Worm (Caenorhabditis elegans) whole organism, L1 larva: Measurements from ENCODE around the gene dct-8.

Experiments used
- C04F5.9 ChIP-seq: sonication (generic microtip); optimal IDR thresholded peaks from 2 replicates; lab custom pipeline; 2016; ENCODE audit warnings: missing genetic modification characterization, missing compliant biosample characterization
- C16A3.4 ChIP-seq: fragments of 150-350 bp; optimal IDR thresholded peaks from 2 replicates; lab custom pipeline; 2014; ENCODE audit warnings: missing biosample characterization, missing genetic modification characterization
- Y116A8C.19 ChIP-seq: sonication (generic microtip); optimal IDR thresholded peaks from 2 replicates; lab custom pipeline; 2016; ENCODE audit warnings: missing compliant biosample characterization, missing genetic modification characterization, borderline replicate concordance
- alr-1 ChIP-seq: fragments of 200-800 bp; sonication (Bioruptor generic); optimal IDR thresholded peaks from 2 replicates; lab custom pipeline; 2018; ENCODE audit warnings: borderline replicate concordance, mild to moderate bottlenecking, missing genetic modification characterization, missing compliant biosample characterization
- aly-2 ChIP-seq: fragments of 150-350 bp; optimal IDR thresholded peaks from 2 replicates; lab custom pipeline; 2014; ENCODE audit warnings: missing biosample characterization, missing genetic modification characterization
- ama-1 ChIP-seq: fragments of 150-350 bp; optimal IDR thresholded peaks from 2 replicates; lab custom pipeline; 2014
- blmp-1 ChIP-seq: fragments of 150-350 bp; optimal IDR thresholded peaks from 2 replicates; lab custom pipeline; 2014; ENCODE audit warnings: missing biosample characterization, missing genetic modification characterization
- ces-1 ChIP-seq: fragments of 150-350 bp; optimal IDR thresholded peaks from 2 replicates; lab custom pipeline; 2014; ENCODE audit warnings: missing biosample characterization, missing genetic modification reagents, missing genetic modification characterization
- dpl-1 ChIP-seq, 3 experiments: fragments of 150-350 bp in 2 of 3; sonication (generic microtip) in 1 of 3; optimal IDR thresholded peaks; 2 replicates each; lab custom pipeline; 2014 to 2017; ENCODE audit warnings: missing biosample characterization in 3 of 3, missing genetic modification characterization in 3 of 3, missing genetic modification reagents in 3 of 3
- dsc-1 ChIP-seq: sonication (generic microtip); optimal IDR thresholded peaks from 2 replicates; lab custom pipeline; 2016; ENCODE audit warnings: mild to moderate bottlenecking, missing genetic modification characterization, missing compliant biosample characterization
- efl-1 ChIP-seq, 4 experiments: fragments of 150-350 bp; optimal IDR thresholded peaks in 3 of 4; peaks in 1 of 4; 1 replicate in 1 of 4; 2 replicates in 3 of 4; lab custom pipeline; 2014; ENCODE audit warnings: missing biosample characterization in 2 of 4, missing genetic modification characterization in 2 of 4, missing genetic modification reagents in 2 of 4
- efl-3 ChIP-seq: fragments of 200-800 bp; sonication (Bioruptor generic); optimal IDR thresholded peaks from 2 replicates; lab custom pipeline; 2018; ENCODE audit warnings: mild to moderate bottlenecking, missing genetic modification characterization, missing compliant biosample characterization
- elt-2 ChIP-seq: sonication (generic microtip); optimal IDR thresholded peaks from 2 replicates; lab custom pipeline; 2016; ENCODE audit warnings: missing genetic modification characterization, mild to moderate bottlenecking, inconsistent platforms, missing compliant biosample characterization, missing genetic modification reagents
- elt-3 ChIP-seq, 6 experiments: fragments of 150-350 bp in 1 of 6; sonication (generic microtip); optimal IDR thresholded peaks; 2 replicates each; lab custom pipeline; 2017 to 2018; ENCODE audit warnings: missing biosample characterization in 6 of 6, missing genetic modification characterization in 6 of 6, inconsistent platforms in 1 of 6
- ets-5 ChIP-seq: fragments of 200-800 bp; sonication (Bioruptor generic); IDR thresholded peaks from 2 replicates; pipeline ENCODE4 v1.3.6; 2022; ENCODE audit warnings: missing genetic modification characterization, missing compliant biosample characterization
- fkh-8 ChIP-seq: sonication (generic microtip); optimal IDR thresholded peaks from 2 replicates; lab custom pipeline; 2016; ENCODE audit warnings: mild to moderate bottlenecking, missing genetic modification characterization, missing compliant biosample characterization
- fos-1 ChIP-seq: fragments of 150-350 bp; optimal IDR thresholded peaks from 2 replicates; lab custom pipeline; 2014; ENCODE audit warnings: missing biosample characterization, missing genetic modification characterization
- grh-1 ChIP-seq: fragments of 200-800 bp; sonication (Bioruptor generic); IDR thresholded peaks from 2 replicates; pipeline ENCODE4 v1.3.6; 2022; ENCODE audit warnings: missing genetic modification reagents, missing genetic modification characterization, missing compliant biosample characterization
- hlh-4 ChIP-seq: sonication (generic microtip); optimal IDR thresholded peaks from 2 replicates; lab custom pipeline; 2016; ENCODE audit warnings: mild to moderate bottlenecking, missing genetic modification characterization, missing compliant biosample characterization
- hpl-2 ChIP-seq: fragments of 150-350 bp; optimal IDR thresholded peaks from 2 replicates; lab custom pipeline; 2014; ENCODE audit warnings: missing biosample characterization, missing genetic modification reagents, missing genetic modification characterization
- irx-1 ChIP-seq: sonication (generic microtip); optimal IDR thresholded peaks from 2 replicates; lab custom pipeline; 2016; ENCODE audit warnings: missing genetic modification characterization, missing compliant biosample characterization
- isw-1 ChIP-seq: fragments of 200-800 bp; sonication (Bioruptor generic); IDR thresholded peaks from 2 replicates; pipeline ENCODE4 v1.3.6; 2022; ENCODE audit warnings: missing genetic modification characterization, missing compliant biosample characterization
- jun-1 ChIP-seq: fragments of 150-350 bp; optimal IDR thresholded peaks from 2 replicates; lab custom pipeline; 2014; ENCODE audit warnings: missing biosample characterization, missing genetic modification reagents, missing genetic modification characterization
- lin-14 ChIP-seq: fragments of 200-800 bp; sonication (Bioruptor generic); optimal IDR thresholded peaks from 2 replicates; lab custom pipeline; 2018; ENCODE audit warnings: mild to moderate bottlenecking, missing genetic modification characterization, moderate library complexity, missing compliant biosample characterization
- lin-15B ChIP-seq: fragments of 150-350 bp; sonication (generic microtip); optimal IDR thresholded peaks from 3 replicates; lab custom pipeline; 2014; ENCODE audit warnings: missing biosample characterization, missing genetic modification characterization
- lin-39 ChIP-seq: fragments of 150-350 bp; optimal IDR thresholded peaks from 2 replicates; lab custom pipeline; 2014; ENCODE audit warnings: missing biosample characterization, missing genetic modification reagents, missing genetic modification characterization
- lir-3 ChIP-seq: sonication (generic microtip); optimal IDR thresholded peaks from 2 replicates; lab custom pipeline; 2016; ENCODE audit warnings: mild to moderate bottlenecking, missing genetic modification characterization, moderate library complexity, missing compliant biosample characterization; ENCODE audit not compliant: poor library complexity
- lsy-2 ChIP-seq, 2 experiments: fragments of 150-350 bp; optimal IDR thresholded peaks; 2 replicates each; lab custom pipeline; 2014; ENCODE audit warnings: missing biosample characterization in 2 of 2, missing genetic modification characterization in 2 of 2
- mab-9 ChIP-seq: fragments of 200-800 bp; sonication (Bioruptor generic); IDR thresholded peaks from 2 replicates; pipeline ENCODE4 v1.3.6; 2022; ENCODE audit warnings: missing genetic modification reagents, missing genetic modification characterization, missing compliant biosample characterization
- mdl-1 ChIP-seq, 2 experiments: fragments of 150-350 bp; optimal IDR thresholded peaks; 2 replicates each; lab custom pipeline; 2014 to 2017; ENCODE audit warnings: missing biosample characterization in 2 of 2, missing genetic modification characterization in 2 of 2, inconsistent platforms in 1 of 2
- mef-2 ChIP-seq: fragments of 150-350 bp; optimal IDR thresholded peaks from 2 replicates; lab custom pipeline; 2014; ENCODE audit warnings: missing biosample characterization, missing genetic modification characterization
- mep-1 ChIP-seq: fragments of 150-350 bp; optimal IDR thresholded peaks from 2 replicates; lab custom pipeline; 2014; ENCODE audit warnings: missing biosample characterization, missing genetic modification characterization
- nhr-237 ChIP-seq: fragments of 150-350 bp; optimal IDR thresholded peaks from 2 replicates; lab custom pipeline; 2014; ENCODE audit warnings: missing biosample characterization, missing genetic modification characterization
- nhr-28 ChIP-seq: fragments of 150-350 bp; optimal IDR thresholded peaks from 2 replicates; lab custom pipeline; 2014; ENCODE audit warnings: missing biosample characterization, missing genetic modification characterization
- nhr-84 ChIP-seq: sonication (generic microtip); optimal IDR thresholded peaks from 2 replicates; lab custom pipeline; 2017; ENCODE audit warnings: missing biosample characterization, missing genetic modification characterization
- nhr-85 ChIP-seq: sonication (generic microtip); peaks from one replicate; lab custom pipeline; 2016; ENCODE audit warnings: missing genetic modification characterization, inconsistent platforms, missing compliant biosample characterization
- nhr-90 ChIP-seq: sonication (generic microtip); optimal IDR thresholded peaks from 2 replicates; lab custom pipeline; 2016; ENCODE audit warnings: mild to moderate bottlenecking, missing genetic modification characterization, missing compliant biosample characterization; ENCODE audit not compliant: poor library complexity
- pax-3 ChIP-seq: fragments of 200-800 bp; sonication (Bioruptor generic); optimal IDR thresholded peaks from 2 replicates; lab custom pipeline; 2018; ENCODE audit warnings: mild to moderate bottlenecking, missing genetic modification characterization, moderate library complexity, missing compliant biosample characterization
- pqm-1 ChIP-seq: sonication (generic microtip); optimal IDR thresholded peaks from 3 replicates; lab custom pipeline; 2017; ENCODE audit warnings: missing biosample characterization, missing genetic modification characterization
- rnt-1 ChIP-seq: sonication (generic microtip); optimal IDR thresholded peaks from 2 replicates; lab custom pipeline; 2016; ENCODE audit warnings: mild to moderate bottlenecking, missing genetic modification characterization, moderate library complexity, missing compliant biosample characterization
- skn-1 ChIP-seq: fragments of 150-350 bp; optimal IDR thresholded peaks from 2 replicates; lab custom pipeline; 2014; ENCODE audit warnings: missing biosample characterization, missing genetic modification characterization
- sox-4 ChIP-seq: sonication (generic microtip); optimal IDR thresholded peaks from 2 replicates; lab custom pipeline; 2016; ENCODE audit warnings: missing genetic modification characterization, missing compliant biosample characterization
- sptf-1 ChIP-seq: fragments of 150-350 bp; optimal IDR thresholded peaks from 2 replicates; lab custom pipeline; 2014; ENCODE audit warnings: missing biosample characterization, missing genetic modification characterization
- sup-37 ChIP-seq: fragments of 200-800 bp; sonication (Bioruptor generic); optimal IDR thresholded peaks from 2 replicates; lab custom pipeline; 2018; ENCODE audit warnings: mild to moderate bottlenecking, missing genetic modification characterization, missing compliant biosample characterization
- tbx-2 ChIP-seq: sonication (generic microtip); optimal IDR thresholded peaks from 2 replicates; lab custom pipeline; 2016; ENCODE audit warnings: missing genetic modification characterization, missing compliant biosample characterization
- tlp-1 ChIP-seq: fragments of 150-350 bp; optimal IDR thresholded peaks from 2 replicates; lab custom pipeline; 2014; ENCODE audit warnings: missing biosample characterization, missing genetic modification characterization
- unc-130 ChIP-seq: fragments of 150-350 bp; optimal IDR thresholded peaks from 2 replicates; lab custom pipeline; 2017; ENCODE audit warnings: missing biosample characterization, missing genetic modification characterization, inconsistent platforms
- unc-30 ChIP-seq: sonication (generic microtip); optimal IDR thresholded peaks from 2 replicates; lab custom pipeline; 2017; ENCODE audit warnings: missing biosample characterization, missing genetic modification characterization
- unc-62 ChIP-seq: fragments of 150-350 bp; optimal IDR thresholded peaks from 2 replicates; lab custom pipeline; 2014; ENCODE audit warnings: missing biosample characterization, missing genetic modification reagents, missing genetic modification characterization
- unc-86 ChIP-seq: sonication (generic microtip); optimal IDR thresholded peaks from 2 replicates; lab custom pipeline; 2016; ENCODE audit warnings: missing genetic modification characterization, missing compliant biosample characterization
- vab-15 ChIP-seq: sonication (generic microtip); optimal IDR thresholded peaks from 2 replicates; lab custom pipeline; 2017; ENCODE audit warnings: missing genotype, mild to moderate bottlenecking, missing genetic modification characterization, missing compliant biosample characterization
- zag-1 ChIP-seq: fragments of 150-350 bp; optimal IDR thresholded peaks from 2 replicates; lab custom pipeline; 2014; ENCODE audit warnings: missing biosample characterization, missing genetic modification characterization
- zip-4 ChIP-seq: fragments of 200-800 bp; sonication (Bioruptor generic); optimal IDR thresholded peaks from 2 replicates; lab custom pipeline; 2018; ENCODE audit warnings: mild to moderate bottlenecking, missing genetic modification characterization, moderate library complexity, missing compliant biosample characterization
- ztf-4 ChIP-seq: fragments of 150-350 bp; optimal IDR thresholded peaks from 2 replicates; lab custom pipeline; 2014; ENCODE audit warnings: missing biosample characterization, missing genetic modification characterization

dct-8 gene

ce11 chrIV:3875260-3875659 lies 19.6 kb upstream of the dct-8 start:
- TF ChIP-seq vab-15 (tag; lab: Kevin White, UChicago) (no peak), isw-1 (GFP tag; lab: Robert Waterston, UW) (no peak), nhr-237 (tag; lab: Kevin White, UChicago) (no peak), dpl-1 (GFP tag; optimal IDR thresholded peaks at IDR 0.05; lab: Kevin White, UChicago) (peak in 2 of 3 experiments; percentile 15 to 25), irx-1 (tag; lab: Kevin White, UChicago) (no peak), zag-1 (tag; lab: Kevin White, UChicago) (no peak), tbx-2 (tag; lab: Kevin White, UChicago) (no peak), lir-3 (no peak), mef-2 (no peak), nhr-90 (tag; lab: Kevin White, UChicago) (no peak), mab-9 (GFP tag; lab: Robert Waterston, UW) (0 out of 2 replicates have a peak, but pooled peaks have one; percentile 26), hpl-2 (GFP tag; lab: Kevin White, UChicago) (no peak), aly-2 (tag; lab: Kevin White, UChicago) (no peak), lin-15B (no peak), unc-62 (GFP tag; lab: Kevin White, UChicago) (no peak), ztf-4 (tag; lab: Kevin White, UChicago) (no peak), pax-3 (tag; lab: Kevin White, UChicago) (no peak), skn-1 (tag; lab: Kevin White, UChicago) (peak; percentile 21), C16A3.4 (peak; percentile 29), ama-1 (lab: Kevin White, UChicago) (no peak), elt-3 (tag; optimal IDR thresholded peaks at IDR 0.05; lab: Kevin White, UChicago) (peak in 5 of 6 experiments; percentile 9 to 57 (median 22)), sptf-1 (tag; lab: Kevin White, UChicago) (no peak), alr-1 (tag; lab: Kevin White, UChicago) (no peak), C04F5.9 (tag; lab: Kevin White, UChicago) (no peak), ces-1 (GFP tag; lab: Kevin White, UChicago) (no peak), nhr-84 (tag; lab: Kevin White, UChicago) (no peak), unc-30 (tag; lab: Kevin White, UChicago) (no peak), hlh-4 (no peak), lsy-2 (tag; optimal IDR thresholded peaks at IDR 0.05; lab: Kevin White, UChicago) (peak in 1 of 2 experiments; percentile 38), unc-130 (no peak), sup-37 (GFP tag; lab: Kevin White, UChicago) (no peak), dsc-1 (peak; percentile 41), blmp-1 (tag; lab: Kevin White, UChicago) (peak; percentile 14), rnt-1 (tag; lab: Kevin White, UChicago) (peak; percentile 39), sox-4 (tag; lab: Kevin White, UChicago) (no peak), mdl-1 (tag; optimal IDR thresholded peaks at IDR 0.05; lab: Kevin White, UChicago) (peak in 1 of 2 experiments; percentile 39), efl-1 (optimal IDR thresholded peaks at IDR 0.05; lab: Kevin White, UChicago) (peak; percentile 30 to 33), efl-1 (GFP tag; optimal IDR thresholded peaks at IDR 0.05 in 1 of 2; lab: Kevin White, UChicago) (peak; percentile 15 to 79), pqm-1 (tag; lab: Kevin White, UChicago) (no peak), Y116A8C.19 (tag; lab: Kevin White, UChicago) (no peak), lin-39 (no peak), tlp-1 (tag; lab: Kevin White, UChicago) (no peak), ets-5 (GFP tag; lab: Robert Waterston, UW) (no peak), fos-1 (peak; percentile 74), lin-14 (GFP tag; lab: Kevin White, UChicago) (peak; percentile 79), nhr-28 (tag; lab: Kevin White, UChicago) (no peak), zip-4 (GFP tag; lab: Kevin White, UChicago) (no peak), efl-3 (GFP tag; lab: Kevin White, UChicago) (no peak), jun-1 (tag; lab: Kevin White, UChicago) (peak; percentile 70), unc-86 (tag; lab: Kevin White, UChicago) (no peak), fkh-8 (tag; lab: Kevin White, UChicago) (no peak), mep-1 (tag; lab: Kevin White, UChicago) (peak; percentile 9), elt-2 (tag; lab: Kevin White, UChicago) (no peak), nhr-85 (peak; percentile 76), grh-1 (GFP tag; lab: Robert Waterston, UW) (no peak)
